Fruit fly (Drosophila melanogaster) whole organism: ENCODE measurements around the gene CG11911.

Source experiments
- pan ChIP-seq: fragments of >200 bp; optimal IDR thresholded peaks from 2 replicates; lab custom pipeline; 2017
- psq ChIP-seq: fragments of >200 bp; optimal IDR thresholded peaks from 2 replicates; lab custom pipeline; 2017

DNA sequence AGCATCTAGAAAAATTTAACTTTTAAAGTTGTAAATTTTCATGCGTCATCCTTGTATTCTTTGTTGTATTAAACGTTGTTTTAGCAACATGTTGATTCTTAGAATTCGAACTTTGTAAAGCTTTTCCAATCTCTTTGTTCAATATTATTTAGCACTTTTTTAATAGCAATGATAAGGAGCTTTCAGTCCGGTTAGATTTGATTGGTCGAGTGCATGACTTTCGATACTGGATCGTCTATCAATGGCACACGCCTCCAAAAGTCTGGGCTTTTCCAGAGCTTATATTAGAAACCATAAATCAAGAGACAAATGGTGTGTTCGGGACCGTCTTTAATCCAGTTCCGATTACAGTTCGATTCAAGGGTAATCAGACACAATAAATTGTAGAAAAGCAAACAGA, 1.3 kb downstream of the CG11911 start:
- no peak for TF ChIP-seq psq (lab: Kevin White, UChicago)
- no peak for TF ChIP-seq pan
